Worm (Caenorhabditis elegans): ENCODE results near the gene ZK381.2.

DNA sequence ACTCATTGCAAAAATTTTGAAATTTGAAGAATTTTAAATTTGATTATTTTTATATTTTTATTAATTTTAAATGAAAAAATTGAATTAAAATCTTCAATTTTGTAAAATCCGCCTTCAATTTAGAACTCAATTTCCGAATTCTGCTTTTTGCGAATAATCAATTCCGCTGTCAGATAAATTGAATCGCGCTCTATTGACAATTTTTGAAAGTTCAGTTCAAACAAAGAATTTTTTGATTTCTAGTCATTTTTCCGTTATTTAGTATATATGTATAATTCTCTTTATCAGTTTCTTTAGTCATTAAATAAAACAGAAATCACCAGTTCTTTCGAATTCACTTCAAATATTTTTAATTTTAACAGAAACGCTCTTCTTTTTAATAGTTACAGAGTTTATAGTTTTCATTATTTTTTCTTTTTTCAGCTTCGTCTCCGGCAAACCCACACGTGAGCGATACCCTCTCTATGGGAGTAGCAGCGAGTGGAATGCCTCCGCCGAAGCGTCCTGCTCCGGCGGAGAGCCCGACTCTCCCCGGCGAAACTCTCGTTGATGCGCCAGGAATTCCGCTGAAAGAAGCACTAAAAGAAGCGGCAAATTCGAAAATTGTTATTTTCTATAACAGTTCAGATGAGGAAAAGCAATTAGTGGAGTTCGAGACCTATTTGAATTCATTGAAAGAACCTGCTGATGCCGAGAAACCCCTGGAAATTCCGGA is 47.6 kb downstream of the ZK381.2 start:
- no peak for TF ChIP-seq ama-1 (optimal IDR thresholded peaks at IDR 0.05)
- TF ChIP-seq hmbx-1 (tag; optimal IDR thresholded peaks at IDR 0.05), result no peak
- TF ChIP-seq hmg-4 (GFP tag; optimal IDR thresholded peaks at IDR 0.05), result no peak
- TF ChIP-seq pes-1 (GFP tag; IDR thresholded peaks at IDR 0.05), result no peak
- no peak for TF ChIP-seq sea-1 (GFP tag; conservative IDR thresholded peaks at IDR 0.05)
- TF ChIP-seq flt-1 (GFP tag; IDR thresholded peaks at IDR 0.05), result no peak
- no peak for TF ChIP-seq ceh-13 (GFP tag; optimal IDR thresholded peaks at IDR 0.05)
- TF ChIP-seq scrt-1 (GFP tag; IDR thresholded peaks at IDR 0.05), result no peak
- no peak for TF ChIP-seq F13C5.2 (tag; optimal IDR thresholded peaks at IDR 0.05)
- TF ChIP-seq ets-7 (tag; optimal IDR thresholded peaks at IDR 0.05), result no peak
- TF ChIP-seq hnd-1 (tag; optimal IDR thresholded peaks at IDR 0.05), result no peak
- TF ChIP-seq tbx-11 (GFP tag; IDR thresholded peaks at IDR 0.05), result no peak

Data from whole organism, early embryonic.